Worm (Caenorhabditis elegans) whole organism, midembryonic: ENCODE results near the gene W05H9.2.

ENCODE experiments used
- T22C8.4 ChIP-seq: fragments of 200-800 bp; sonication (Bioruptor generic); IDR thresholded peaks from 2 replicates; pipeline ENCODE4 v1.3.6; 2022; ENCODE audit warnings: missing genetic modification characterization, missing compliant biosample characterization
- flt-1 ChIP-seq: fragments of 200-800 bp; sonication (Bioruptor generic); IDR thresholded peaks from 2 replicates; pipeline ENCODE4 v1.3.6; 2022; ENCODE audit warnings: missing genetic modification characterization, missing compliant biosample characterization
- klf-2 ChIP-seq: fragments of 200-800 bp; sonication (Bioruptor generic); conservative IDR thresholded peaks from 2 replicates; pipeline ENCODE4 v1.3.6; 2022; ENCODE audit warnings: missing genetic modification reagents, missing genetic modification characterization, missing compliant biosample characterization
- med-1 ChIP-seq: sonication (generic microtip); optimal IDR thresholded peaks from 2 replicates; lab custom pipeline; 2017; ENCODE audit warnings: missing genetic modification characterization, mild to moderate bottlenecking, missing compliant biosample characterization, antibody characterized with exemption, missing genetic modification reagents; ENCODE audit not compliant: insufficient read depth
- ref-1 ChIP-seq: fragments of 200-800 bp; sonication (Bioruptor generic); conservative IDR thresholded peaks from 2 replicates; pipeline ENCODE4 v1.3.6; 2022; ENCODE audit warnings: missing genetic modification reagents, missing genetic modification characterization, missing compliant biosample characterization
- ztf-23 ChIP-seq: fragments of 200-800 bp; sonication (Bioruptor generic); IDR thresholded peaks from 2 replicates; pipeline ENCODE4 v1.3.6; 2022; ENCODE audit warnings: missing genetic modification reagents, missing genetic modification characterization, missing compliant biosample characterization
- ztf-29 ChIP-seq: fragments of 200-800 bp; sonication (Bioruptor generic); IDR thresholded peaks from 2 replicates; pipeline ENCODE4 v1.3.6; 2022; ENCODE audit warnings: missing genetic modification reagents, missing genetic modification characterization, missing compliant biosample characterization

W05H9.2 gene

DNA sequence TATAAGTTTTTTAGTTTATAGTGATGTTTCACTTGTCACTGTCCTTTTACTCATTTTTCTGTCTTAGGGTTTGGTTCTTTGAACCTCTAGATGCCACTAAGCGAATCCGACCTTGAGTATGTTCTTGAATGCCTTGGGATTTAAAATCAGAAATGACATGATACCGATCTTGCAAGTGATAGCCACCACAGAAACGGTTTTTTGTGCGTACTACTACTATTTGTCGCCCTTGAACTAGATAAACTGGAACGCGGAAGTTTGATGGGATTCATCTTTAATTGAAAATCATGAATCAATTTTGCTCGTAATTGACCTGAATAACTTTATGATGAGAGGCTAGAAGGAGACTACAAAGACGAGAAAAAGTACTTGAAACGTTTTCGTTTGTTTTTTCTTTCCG lies 52.0 kb downstream of the W05H9.2 start:
- no peak for TF ChIP-seq klf-2 (GFP tag; lab: Robert Waterston, UW)
- no peak for TF ChIP-seq med-1 (GFP tag; lab: Kevin White, UChicago)
- no peak for TF ChIP-seq ztf-23 (GFP tag; lab: Robert Waterston, UW)
- TF ChIP-seq T22C8.4 (GFP tag; lab: Robert Waterston, UW) = no peak
- no peak for TF ChIP-seq ref-1 (GFP tag; lab: Robert Waterston, UW)
- no peak for TF ChIP-seq flt-1

ce11 chrX:6319546-6319945 lies 52.7 kb downstream of the W05H9.2 start, which contains the start of gene chtb-3:
chtb-3 (minus strand) TSS chrX:6319646.
- TF ChIP-seq med-1 (GFP tag; lab: Kevin White, UChicago) (no peak), ztf-29 (GFP tag; lab: Robert Waterston, UW) (no peak)
